Worm (Caenorhabditis elegans) whole organism, L4 larva: ENCODE measurements around the gene Y57G11A.4.
A peak's percentile ranks its signal among the peaks of the same experiment; 100 is the strongest.

Experiments
- F10B5.3 ChIP-seq: sonication (generic microtip); optimal IDR thresholded peaks from 2 replicates; lab custom pipeline; 2016; ENCODE audit warnings: mild to moderate bottlenecking, missing genetic modification characterization, missing compliant biosample characterization
- T26A8.4 ChIP-seq: fragments of 200-800 bp; sonication (Bioruptor generic); IDR thresholded peaks from 2 replicates; pipeline ENCODE4 v1.3.6; 2022; ENCODE audit warnings: missing genetic modification characterization, missing compliant biosample characterization
- Y105C5A.15 ChIP-seq: fragments of 200-800 bp; sonication (Bioruptor generic); IDR thresholded peaks from 2 replicates; pipeline ENCODE4 v1.3.6; 2022; ENCODE audit warnings: missing genetic modification characterization, missing compliant biosample characterization
- ZK546.5 ChIP-seq, 2 experiments: sonication (generic microtip); optimal IDR thresholded peaks; 2 replicates each; lab custom pipeline; 2017; ENCODE audit warnings: missing biosample characterization in 2 of 2, missing genetic modification characterization in 2 of 2
- aha-1 ChIP-seq: fragments of 150-350 bp; peaks from one replicate; lab custom pipeline; 2014; ENCODE audit warnings: missing biosample characterization, missing genetic modification characterization
- aly-2 ChIP-seq: sonication (generic microtip); optimal IDR thresholded peaks from 2 replicates; lab custom pipeline; 2018; ENCODE audit warnings: missing biosample characterization, missing genetic modification characterization
- arid-1 ChIP-seq: fragments of 200-800 bp; sonication (Bioruptor generic); conservative IDR thresholded peaks from 2 replicates; pipeline ENCODE4 v1.3.6; 2022; ENCODE audit warnings: missing genetic modification reagents, missing genetic modification characterization, missing compliant biosample characterization
- ceh-20 ChIP-seq: fragments of 200-800 bp; sonication (Bioruptor generic); IDR thresholded peaks from 2 replicates; pipeline ENCODE4 v1.3.6; 2022; ENCODE audit warnings: missing genetic modification reagents, missing genetic modification characterization, missing compliant biosample characterization
- ceh-28 ChIP-seq: fragments of 150-350 bp; optimal IDR thresholded peaks from 2 replicates; lab custom pipeline; 2014; ENCODE audit warnings: missing biosample characterization, missing genetic modification reagents, missing genetic modification characterization
- ces-1 ChIP-seq: fragments of 150-350 bp; sonication (generic microtip); optimal IDR thresholded peaks from 4 replicates; lab custom pipeline; 2014; ENCODE audit warnings: missing biosample characterization, missing genetic modification reagents, missing genetic modification characterization
- daf-16 ChIP-seq, 3 experiments: sonication (generic microtip); optimal IDR thresholded peaks; 2 replicates each; lab custom pipeline; 2016 to 2017; ENCODE audit warnings: missing genetic modification characterization in 3 of 3, missing genetic modification reagents in 3 of 3, mild to moderate bottlenecking in 2 of 3, missing compliant biosample characterization in 2 of 3, missing biosample characterization in 1 of 3, moderate library complexity in 1 of 3
- dmd-6 ChIP-seq: fragments of 200-800 bp; sonication (Bioruptor generic); IDR thresholded peaks from 2 replicates; pipeline ENCODE4 v1.3.6; 2022; ENCODE audit warnings: missing genetic modification reagents, missing genetic modification characterization, missing compliant biosample characterization
- dmd-8 ChIP-seq: fragments of 200-800 bp; sonication (Bioruptor generic); IDR thresholded peaks from 2 replicates; pipeline ENCODE4 v1.3.6; 2022; ENCODE audit warnings: missing genetic modification characterization, missing compliant biosample characterization
- duxl-1 ChIP-seq: sonication (generic microtip); optimal IDR thresholded peaks from 2 replicates; lab custom pipeline; 2016; ENCODE audit warnings: mild to moderate bottlenecking, missing genetic modification characterization, moderate library complexity, missing compliant biosample characterization; ENCODE audit not compliant: poor library complexity
- egl-27 ChIP-seq: sonication (generic microtip); optimal IDR thresholded peaks from 3 replicates; lab custom pipeline; 2017; ENCODE audit warnings: missing biosample characterization, missing genetic modification reagents, missing genetic modification characterization
- lim-7 ChIP-seq: fragments of 200-800 bp; sonication (Bioruptor generic); IDR thresholded peaks from 2 replicates; pipeline ENCODE4 v1.3.6; 2022; ENCODE audit warnings: missing genetic modification characterization, missing compliant biosample characterization
- lir-3 ChIP-seq: sonication (generic microtip); optimal IDR thresholded peaks from 2 replicates; lab custom pipeline; 2016; ENCODE audit warnings: mild to moderate bottlenecking, missing genetic modification characterization, missing compliant biosample characterization
- nhr-10 ChIP-seq: fragments of 150-350 bp; optimal IDR thresholded peaks from 2 replicates; lab custom pipeline; 2014; ENCODE audit warnings: missing biosample characterization, missing genetic modification characterization
- nhr-111 ChIP-seq: fragments of 200-800 bp; sonication (Bioruptor generic); optimal IDR thresholded peaks from 2 replicates; lab custom pipeline; 2018; ENCODE audit warnings: mild to moderate bottlenecking, missing genetic modification characterization, missing compliant biosample characterization
- nhr-237 ChIP-seq: sonication (generic microtip); optimal IDR thresholded peaks from 2 replicates; lab custom pipeline; 2017; ENCODE audit warnings: missing biosample characterization, missing genetic modification characterization
- nhr-25 ChIP-seq: sonication (generic microtip); optimal IDR thresholded peaks from 2 replicates; lab custom pipeline; 2017; ENCODE audit warnings: missing genetic modification characterization, mild to moderate bottlenecking, missing compliant biosample characterization, antibody characterized with exemption, moderate library complexity, borderline replicate concordance; ENCODE audit not compliant: insufficient read depth
- nhr-42 ChIP-seq: fragments of 200-800 bp; sonication (Bioruptor generic); IDR thresholded peaks from 2 replicates; pipeline ENCODE4 v1.3.6; 2022; ENCODE audit warnings: missing genetic modification characterization, missing compliant biosample characterization
- nhr-77 ChIP-seq: fragments of 150-350 bp; optimal IDR thresholded peaks from 2 replicates; lab custom pipeline; 2014; ENCODE audit warnings: missing biosample characterization, missing genetic modification characterization
- pha-4 ChIP-seq, 2 experiments: fragments of 150-350 bp in 1 of 2; fragments of 200-800 bp in 1 of 2; sonication (Bioruptor generic) in 1 of 2; IDR thresholded peaks in 1 of 2; optimal IDR thresholded peaks in 1 of 2; 2 replicates each; pipeline versions ENCODE4 v1.3.6 to Lab custom; 2014 to 2022; ENCODE audit warnings: missing genetic modification characterization in 2 of 2, missing genetic modification reagents in 2 of 2, missing biosample characterization in 1 of 2, missing compliant biosample characterization in 1 of 2
- php-3 ChIP-seq: fragments of 200-800 bp; sonication (Bioruptor generic); IDR thresholded peaks from 2 replicates; pipeline ENCODE4 v1.3.6; 2022; ENCODE audit warnings: missing genetic modification reagents, missing genetic modification characterization, missing compliant biosample characterization
- skn-1 ChIP-seq: fragments of 150-350 bp; optimal IDR thresholded peaks from 2 replicates; lab custom pipeline; 2014; ENCODE audit warnings: missing biosample characterization, missing genetic modification characterization
- snpc-1.2 ChIP-seq: fragments of 200-800 bp; sonication (Bioruptor generic); IDR thresholded peaks from 2 replicates; pipeline ENCODE4 v1.3.6; 2022; ENCODE audit warnings: missing genetic modification reagents, missing genetic modification characterization, missing compliant biosample characterization
- unc-130 ChIP-seq: sonication (generic microtip); optimal IDR thresholded peaks from 2 replicates; lab custom pipeline; 2016; ENCODE audit warnings: missing genetic modification reagents, missing genetic modification characterization, missing compliant biosample characterization
- unc-62 ChIP-seq, 3 experiments: fragments of 150-350 bp in 1 of 3; sonication (generic microtip); optimal IDR thresholded peaks in 2 of 3; peaks in 1 of 3; 1 replicate in 1 of 3; 2 replicates in 2 of 3; lab custom pipeline; 2014 to 2017; ENCODE audit warnings: missing biosample characterization in 3 of 3, missing genetic modification characterization in 3 of 3, missing genetic modification reagents in 3 of 3, missing genotype in 1 of 3
- vab-7 ChIP-seq: fragments of 200-800 bp; sonication (Bioruptor generic); IDR thresholded peaks from 2 replicates; pipeline ENCODE4 v1.3.6; 2022; ENCODE audit warnings: missing genetic modification reagents, missing genetic modification characterization, missing compliant biosample characterization
- zip-2 ChIP-seq: fragments of 150-350 bp; optimal IDR thresholded peaks from 2 replicates; lab custom pipeline; 2014; ENCODE audit warnings: missing biosample characterization, missing genetic modification characterization
- ztf-11 ChIP-seq: fragments of 150-350 bp; optimal IDR thresholded peaks from 2 replicates; lab custom pipeline; 2014; ENCODE audit warnings: missing biosample characterization, missing genetic modification characterization

Y57G11A.4 gene

DNA sequence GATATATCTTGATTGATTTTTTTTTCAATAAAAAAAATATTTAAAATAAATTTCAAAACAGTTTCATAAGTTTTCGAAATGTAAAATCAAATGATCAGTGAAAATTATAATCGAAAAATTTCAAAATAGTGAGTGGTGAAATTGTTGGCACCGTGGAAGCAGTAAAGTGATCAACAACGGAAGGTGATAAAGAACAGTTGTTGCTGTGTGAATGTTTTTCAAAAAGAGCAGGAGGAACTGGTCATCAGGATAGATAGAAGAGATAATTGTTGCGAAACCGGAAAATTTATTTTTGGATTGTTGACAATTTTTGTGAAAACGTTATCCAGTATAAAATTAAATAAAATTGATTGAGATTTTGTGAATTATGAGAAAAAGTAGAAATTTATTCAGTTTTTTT, 24.0 kb downstream of the Y57G11A.4 start:
- TF ChIP-seq lir-3 (tag; lab: Kevin White, UChicago) (no peak), snpc-1.2 (GFP tag; lab: Robert Waterston, UW) (peak; percentile 55; the same call in 1 of the 2 replicates), daf-16 (GFP tag; optimal IDR thresholded peaks at IDR 0.05; lab: Kevin White, UChicago) (peak in 1 of 2 experiments; percentile 40), daf-16 (tag; optimal IDR thresholded peaks at IDR 0.05; lab: Kevin White, UChicago) (no peak)

ce11 chrIV:14506995-14507394, 24.9 kb downstream of the Y57G11A.4 start:
- TF ChIP-seq arid-1 (GFP tag; lab: Robert Waterston, UW) (no peak), ztf-11 (no peak), egl-27 (tag; lab: Kevin White, UChicago) (no peak), nhr-237 (no peak), zip-2 (no peak), F10B5.3 (tag; lab: Kevin White, UChicago) (no peak), nhr-42 (no peak), vab-7 (GFP tag; lab: Robert Waterston, UW) (no peak), unc-62 (GFP tag; optimal IDR thresholded peaks at IDR 0.05 in 1 of 2; lab: Kevin White, UChicago) (peak in 1 of 2 experiments; percentile 90), unc-62 (tag; optimal IDR thresholded peaks at IDR 0.05; lab: Kevin White, UChicago) (no peak), aha-1 (peak; percentile 35), lir-3 (tag; lab: Kevin White, UChicago) (no peak)
- TF ChIP-seq, all 104 proteins: peak for 2

- peak; percentile 91 for TF ChIP-seq snpc-1.2 (GFP tag; lab: Robert Waterston, UW)
- TF ChIP-seq, all 104 proteins: peak for 1; not testable (repeated sequence) for 103
These were observed 28.3 kb downstream of the Y57G11A.4 start for ce11 chrIV:14510344-14510793.

ce11 chrIV:14512405-14512804, 30.3 kb downstream of the Y57G11A.4 start, which contains the start of gene Y57G11A.5:
TSS of gene Y57G11A.5 (minus strand) at chrIV:14512505.
- TF ChIP-seq aha-1 (no peak), aly-2 (tag; lab: Kevin White, UChicago) (no peak), ces-1 (GFP tag; lab: Kevin White, UChicago) (no peak), unc-62 (GFP tag; optimal IDR thresholded peaks at IDR 0.05 in 1 of 2; lab: Kevin White, UChicago) (peak in 1 of 2 experiments; percentile 32), unc-62 (tag; optimal IDR thresholded peaks at IDR 0.05; lab: Kevin White, UChicago) (no peak), unc-130 (GFP tag; lab: Kevin White, UChicago) (no peak), Y105C5A.15 (GFP tag; lab: Robert Waterston, UW) (no peak), dmd-6 (GFP tag; lab: Robert Waterston, UW) (no peak)

ce11 chrIV:14515162-14515561, 33.1 kb downstream of the Y57G11A.4 start:
- TF ChIP-seq ces-1 (GFP tag; lab: Kevin White, UChicago) (no peak), vab-7 (GFP tag; lab: Robert Waterston, UW) (no peak), pha-4 (GFP tag; IDR thresholded peaks at IDR 0.05; lab: Robert Waterston, UW) (no peak), pha-4 (tag; optimal IDR thresholded peaks at IDR 0.05; lab: Kevin White, UChicago) (no peak), ceh-20 (GFP tag; lab: Robert Waterston, UW) (no peak), php-3 (no peak), nhr-111 (no peak), nhr-77 (tag; lab: Kevin White, UChicago) (no peak), snpc-1.2 (GFP tag; lab: Robert Waterston, UW) (peak; percentile 57; the same call in 1 of the 2 replicates)

DNA sequence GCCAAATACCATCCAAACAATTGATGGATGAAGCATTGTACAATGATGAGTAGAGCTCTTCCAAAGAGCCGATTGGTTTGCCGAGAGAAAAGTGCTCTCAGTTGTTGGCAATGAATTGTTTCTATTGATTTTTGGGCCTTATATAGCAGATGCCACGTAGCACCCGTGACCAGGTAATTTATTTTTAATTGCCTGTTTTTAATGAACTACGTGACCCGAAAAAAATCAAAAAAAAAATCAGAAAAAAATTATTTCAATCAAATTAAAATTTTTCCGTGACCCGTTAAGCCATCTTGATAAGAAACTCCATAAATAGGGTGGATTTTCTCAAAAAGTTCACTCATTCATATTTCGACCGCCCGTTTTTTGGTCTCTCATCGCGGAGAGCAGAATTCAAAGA, 37.3 kb downstream of the Y57G11A.4 start, which contains the start of the genes Y57G11A.2 and T27E7.1:
Y57G11A.2 (minus strand) TSS at position 101 of the 400 bp plus-strand sequence.
T27E7.1 (plus strand) TSS at position 337 of the 400 bp plus-strand sequence.
- TF ChIP-seq ceh-28 (tag; lab: Kevin White, UChicago) = no peak
- TF ChIP-seq duxl-1 = no peak
- TF ChIP-seq dmd-8 (GFP tag; lab: Robert Waterston, UW) = no peak
- no peak for TF ChIP-seq lim-7 (GFP tag; lab: Robert Waterston, UW)
- TF ChIP-seq nhr-25 (tag; lab: Kevin White, UChicago) = no peak
- TF ChIP-seq ZK546.5 (tag; optimal IDR thresholded peaks at IDR 0.05; lab: Kevin White, UChicago) = no peak
- TF ChIP-seq T26A8.4 (GFP tag; lab: Robert Waterston, UW) = no peak
- TF ChIP-seq nhr-10 (tag; lab: Kevin White, UChicago) = no peak
- no peak for TF ChIP-seq skn-1 (tag; lab: Kevin White, UChicago)
- TF ChIP-seq, all 104 proteins: peak for 0
